Fruit fly (Drosophila melanogaster) whole organism, prepupa: ENCODE data around the gene kibra.
A peak's percentile ranks its signal among the peaks of the same experiment; 100 is the strongest.

Experiments
- Blimp-1 ChIP-seq: fragments of 200-800 bp; sonication (Bioruptor generic); optimal IDR thresholded peaks from 3 replicates; lab custom pipeline; 2017; ENCODE audit warnings: missing biosample characterization, missing genetic modification characterization, mild to moderate bottlenecking, moderate library complexity, missing genetic modification reagents
- CG11294 ChIP-seq: fragments of 200-800 bp; sonication (Bioruptor generic); IDR thresholded peaks from 2 replicates; pipeline ENCODE4 v1.3.6; 2022; ENCODE audit warnings: missing biosample characterization, missing genetic modification characterization
- CG15336 ChIP-seq: fragments of 200-800 bp; sonication (Bioruptor generic); IDR thresholded peaks from 2 replicates; pipeline ENCODE4 v1.3.6; 2022; ENCODE audit warnings: missing biosample characterization, missing genetic modification characterization
- CG16779 ChIP-seq: fragments of 200-800 bp; sonication (Bioruptor generic); optimal IDR thresholded peaks from 3 replicates; lab custom pipeline; 2017; ENCODE audit warnings: missing biosample characterization, mild to moderate bottlenecking, missing genetic modification characterization
- CG3032 ChIP-seq: fragments of 200-800 bp; optimal IDR thresholded peaks from 2 replicates; lab custom pipeline; 2019; ENCODE audit warnings: missing biosample characterization, mild to moderate bottlenecking, missing genetic modification characterization, moderate library complexity
- CG34406 ChIP-seq: fragments of 200-800 bp; sonication (Bioruptor generic); optimal IDR thresholded peaks from 3 replicates; lab custom pipeline; 2016; ENCODE audit warnings: missing biosample characterization, missing genetic modification characterization
- CG3919 ChIP-seq: fragments of 200-800 bp; sonication (Bioruptor generic); optimal IDR thresholded peaks from 3 replicates; lab custom pipeline; 2016; ENCODE audit warnings: missing biosample characterization, missing genetic modification characterization
- CG6163 ChIP-seq: fragments of 200-800 bp; sonication (Bioruptor generic); IDR thresholded peaks from 3 replicates; pipeline ENCODE4 v1.3.6; 2022; ENCODE audit warnings: missing biosample characterization, missing genetic modification characterization
- CG6276 ChIP-seq: fragments of 200-800 bp; sonication (Bioruptor generic); optimal IDR thresholded peaks from 2 replicates; lab custom pipeline; 2017; ENCODE audit warnings: missing biosample characterization, mild to moderate bottlenecking, missing genetic modification characterization
- CG6808 ChIP-seq: fragments of 200-800 bp; sonication (Bioruptor generic); optimal IDR thresholded peaks from 3 replicates; lab custom pipeline; 2017; ENCODE audit warnings: missing biosample characterization, missing genetic modification characterization, mild to moderate bottlenecking, moderate library complexity, missing genetic modification reagents
- CG7368 ChIP-seq: fragments of 200-800 bp; sonication (Bioruptor generic); optimal IDR thresholded peaks from 3 replicates; lab custom pipeline; 2016; ENCODE audit warnings: missing biosample characterization, missing genetic modification characterization
- CG9139 ChIP-seq: fragments of 200-800 bp; sonication (Bioruptor generic); optimal IDR thresholded peaks from 3 replicates; lab custom pipeline; 2017; ENCODE audit warnings: missing biosample characterization, mild to moderate bottlenecking, missing genetic modification characterization
- Eip93F ChIP-seq: fragments of 200-800 bp; sonication (Bioruptor generic); optimal IDR thresholded peaks from 2 replicates; lab custom pipeline; 2016; ENCODE audit warnings: missing biosample characterization, mild to moderate bottlenecking, missing genetic modification characterization
- Ets96B ChIP-seq: fragments of 200-800 bp; optimal IDR thresholded peaks from 2 replicates; lab custom pipeline; 2019; ENCODE audit warnings: missing biosample characterization, mild to moderate bottlenecking, missing genetic modification characterization, moderate library complexity
- Hr39 ChIP-seq: fragments of 200-800 bp; sonication (Bioruptor generic); optimal IDR thresholded peaks from 2 replicates; lab custom pipeline; 2016; ENCODE audit warnings: missing biosample characterization, missing genetic modification characterization
- Lpt ChIP-seq: fragments of 200-800 bp; sonication (Bioruptor generic); optimal IDR thresholded peaks from 3 replicates; lab custom pipeline; 2016; ENCODE audit warnings: missing biosample characterization, missing genetic modification characterization
- Met ChIP-seq: fragments of 200-800 bp; sonication (Bioruptor generic); optimal IDR thresholded peaks from 3 replicates; lab custom pipeline; 2016; ENCODE audit warnings: missing biosample characterization, missing genetic modification characterization
- OdsH ChIP-seq: fragments of 200-800 bp; sonication (Bioruptor generic); optimal IDR thresholded peaks from 3 replicates; lab custom pipeline; 2016; ENCODE audit warnings: missing biosample characterization, missing genetic modification characterization
- Sox14 ChIP-seq: fragments of 200-800 bp; sonication (Bioruptor generic); optimal IDR thresholded peaks from 3 replicates; lab custom pipeline; 2016; ENCODE audit warnings: missing biosample characterization, missing genetic modification characterization
- achi ChIP-seq: fragments of 200-800 bp; sonication (Bioruptor generic); optimal IDR thresholded peaks from 3 replicates; lab custom pipeline; 2016; ENCODE audit warnings: missing biosample characterization, missing genetic modification characterization
- acj6 ChIP-seq: fragments of 200-800 bp; sonication (Bioruptor generic); optimal IDR thresholded peaks from 3 replicates; lab custom pipeline; 2016; ENCODE audit warnings: missing biosample characterization, missing genetic modification characterization
- dsx ChIP-seq: fragments of 200-800 bp; optimal IDR thresholded peaks from 3 replicates; lab custom pipeline; 2019; ENCODE audit warnings: missing biosample characterization, mild to moderate bottlenecking, missing genetic modification characterization, moderate library complexity; ENCODE audit not compliant: poor library complexity, severe bottlenecking
- eg ChIP-seq: fragments of 200-800 bp; sonication (Bioruptor generic); IDR thresholded peaks from 3 replicates; pipeline ENCODE4 v1.3.6; 2022; ENCODE audit warnings: missing biosample characterization, missing genetic modification characterization
- fd59A ChIP-seq: fragments of 200-800 bp; sonication (Bioruptor generic); optimal IDR thresholded peaks from 2 replicates; lab custom pipeline; 2017; ENCODE audit warnings: missing biosample characterization, mild to moderate bottlenecking, missing genetic modification characterization, missing genetic modification reagents
- fd85E ChIP-seq: fragments of 200-800 bp; sonication (Bioruptor generic); optimal IDR thresholded peaks from 3 replicates; lab custom pipeline; 2016; ENCODE audit warnings: missing biosample characterization, missing genetic modification characterization
- fkh ChIP-seq: fragments of 200-800 bp; sonication (Bioruptor generic); optimal IDR thresholded peaks from 3 replicates; lab custom pipeline; 2017; ENCODE audit warnings: missing biosample characterization, mild to moderate bottlenecking, missing genetic modification characterization, moderate library complexity
- lz ChIP-seq: fragments of 200-800 bp; sonication (Bioruptor generic); optimal IDR thresholded peaks from 3 replicates; lab custom pipeline; 2016; ENCODE audit warnings: missing biosample characterization, missing genetic modification characterization
- pdm3 ChIP-seq: fragments of 200-800 bp; sonication (Bioruptor generic); optimal IDR thresholded peaks from 3 replicates; lab custom pipeline; 2016; ENCODE audit warnings: missing biosample characterization, missing genetic modification characterization
- salr ChIP-seq, 2 experiments: fragments of 200-800 bp; sonication (Bioruptor generic); optimal IDR thresholded peaks; 3 replicates each; lab custom pipeline; 2016 to 2018; ENCODE audit warnings: missing biosample characterization in 2 of 2, missing genetic modification characterization in 2 of 2, mild to moderate bottlenecking in 1 of 2
- ss ChIP-seq, 2 experiments: fragments of 200-800 bp; sonication (Bioruptor generic); optimal IDR thresholded peaks; 2 replicates in 1 of 2; 3 replicates in 1 of 2; lab custom pipeline; 2017 to 2018; ENCODE audit warnings: mild to moderate bottlenecking in 2 of 2, missing biosample characterization in 2 of 2, missing genetic modification characterization in 2 of 2, moderate library complexity in 1 of 2
- svp ChIP-seq: fragments of 200-800 bp; sonication (Bioruptor generic); peaks from one replicate; lab custom pipeline; 2016; ENCODE audit warnings: missing biosample characterization, missing genetic modification characterization
- vri ChIP-seq: fragments of 200-800 bp; sonication (Bioruptor generic); optimal IDR thresholded peaks from 3 replicates; lab custom pipeline; 2016; ENCODE audit warnings: missing biosample characterization, mild to moderate bottlenecking, missing genetic modification characterization

The kibra gene

DNA sequence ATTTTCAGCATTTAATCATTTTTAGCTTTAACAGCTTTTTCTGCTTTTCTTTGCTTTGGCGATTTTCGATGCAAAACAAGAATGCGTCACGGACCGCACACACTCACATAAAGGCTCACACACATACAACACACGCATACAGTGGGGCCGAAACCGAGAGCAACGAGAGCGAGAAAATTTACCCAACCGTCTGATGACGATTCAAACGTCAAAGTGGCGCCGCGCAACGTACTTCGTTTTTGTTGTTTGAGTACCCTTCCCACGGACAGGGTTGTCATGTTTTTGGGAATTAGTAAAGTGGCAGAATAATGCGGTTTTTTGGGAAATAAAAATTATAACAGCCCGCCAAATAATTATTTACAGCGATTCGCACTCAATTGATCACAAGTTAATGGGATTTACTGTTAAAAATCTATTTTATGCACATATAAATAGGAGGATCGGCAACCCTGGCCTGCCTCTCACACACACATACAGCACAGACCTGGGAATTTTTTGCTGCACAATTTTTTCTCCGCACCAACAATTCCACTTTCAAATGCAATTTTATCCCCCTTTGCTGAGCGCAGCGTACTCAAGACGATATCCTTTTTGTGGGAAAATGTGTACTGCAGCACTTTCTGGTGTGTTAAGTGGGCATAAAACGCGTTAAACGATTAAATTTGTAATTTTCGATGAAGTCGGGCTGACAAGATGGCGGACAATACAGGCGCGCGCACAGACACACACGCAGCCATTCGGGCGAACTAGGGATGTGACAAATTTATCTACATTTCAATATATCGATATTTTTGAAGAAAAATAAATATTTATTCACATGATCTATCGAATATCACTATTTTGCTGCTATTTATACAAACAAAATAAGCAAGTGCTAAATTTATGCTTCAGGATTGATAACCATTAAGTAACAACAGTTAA, 68.8 kb downstream of the kibra start (continued):
- TF ChIP-seq svp (GFP tag; lab: Kevin White, UChicago): peak; percentile 97
- peak; percentile 79 for TF ChIP-seq Lpt
- peak; percentile 95 for TF ChIP-seq eg (GFP tag; lab: Robert Waterston, UW)
- TF ChIP-seq Eip93F (GFP tag; lab: Kevin White, UChicago): peak; percentile 83
- TF ChIP-seq Hr39 (GFP tag; lab: Kevin White, UChicago): peak; percentile 94
- TF ChIP-seq CG7368 (GFP tag; lab: Kevin White, UChicago): peak; percentile 85
- TF ChIP-seq Sox14 (GFP tag; lab: Kevin White, UChicago): peak; percentile 95
- peak; percentile 93 for TF ChIP-seq CG6276 (GFP tag; lab: Kevin White, UChicago)
- peak; percentile 94 for TF ChIP-seq pdm3
- TF ChIP-seq Met (GFP tag; lab: Kevin White, UChicago): peak; percentile 95
- TF ChIP-seq acj6 (GFP tag; lab: Kevin White, UChicago): peak; percentile 93
- peak; percentile 91 for TF ChIP-seq Ets96B
- peak; percentile 92 for TF ChIP-seq OdsH (GFP tag; lab: Kevin White, UChicago)
- TF ChIP-seq CG6163 (GFP tag; lab: Robert Waterston, UW): peak; percentile 96
- peak; percentile 90 for TF ChIP-seq dsx (GFP tag; lab: Kevin White, UChicago)
- TF ChIP-seq fd85E (GFP tag; lab: Kevin White, UChicago): peak; percentile 87
- peak; percentile 95 for TF ChIP-seq vri (GFP tag; lab: Kevin White, UChicago)
- TF ChIP-seq CG15336 (GFP tag; lab: Robert Waterston, UW): peak; percentile 94
- TF ChIP-seq CG11294 (GFP tag; lab: Robert Waterston, UW): peak; percentile 82
- TF ChIP-seq salr (GFP tag; optimal IDR thresholded peaks at IDR 0.05; lab: Kevin White, UChicago): peak; percentile 79 to 91
- TF ChIP-seq CG3919 (GFP tag; lab: Kevin White, UChicago): peak; percentile 95
- TF ChIP-seq CG9139 (GFP tag; lab: Kevin White, UChicago): peak; percentile 82

DNA sequence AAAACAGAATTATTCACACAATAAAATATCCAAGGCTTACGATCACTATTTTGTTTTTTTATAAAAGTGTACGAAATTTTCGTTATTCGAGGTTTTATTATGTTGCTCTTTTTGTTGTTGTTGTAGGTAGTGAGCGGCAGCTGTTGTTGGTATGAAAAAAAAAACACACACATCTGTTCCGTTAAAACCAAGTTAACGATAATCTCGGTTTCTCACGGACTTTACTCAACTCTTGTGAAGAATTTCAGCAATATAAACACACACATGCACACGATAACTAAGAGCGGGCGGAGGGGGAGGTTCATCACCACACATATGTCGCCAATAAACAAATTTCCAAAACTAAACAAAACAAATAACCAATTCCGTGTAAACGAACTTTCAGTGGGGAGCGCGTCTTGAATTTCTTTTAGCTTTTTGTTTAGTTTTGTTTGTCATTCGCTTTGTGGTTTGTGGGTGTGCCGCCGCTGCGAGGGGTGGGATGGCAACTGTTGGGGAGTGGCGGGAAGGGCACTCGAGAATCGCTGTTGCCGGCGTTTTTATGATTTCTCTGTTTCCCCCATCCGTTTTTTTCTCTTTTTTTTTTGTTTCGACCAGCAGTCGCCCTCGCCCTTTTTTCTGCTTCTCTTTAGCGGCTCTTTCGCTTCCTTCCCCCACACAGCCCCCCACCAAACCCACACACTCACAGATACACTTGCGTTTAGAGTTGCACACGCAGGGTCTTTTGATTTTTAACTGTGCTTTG, 69.7 kb downstream of the kibra start:
- TF ChIP-seq CG34406 (GFP tag; lab: Kevin White, UChicago) (no peak), fd59A (GFP tag; lab: Kevin White, UChicago) (no peak), Blimp-1 (GFP tag; lab: Kevin White, UChicago) (no peak), OdsH (GFP tag; lab: Kevin White, UChicago) (no peak), CG3032 (no peak), Hr39 (GFP tag; lab: Kevin White, UChicago) (no peak), CG6163 (GFP tag; lab: Robert Waterston, UW) (peak; percentile 55), CG16779 (tag; lab: Kevin White, UChicago) (no peak), lz (GFP tag; lab: Kevin White, UChicago) (no peak), salr (GFP tag; optimal IDR thresholded peaks at IDR 0.05; lab: Kevin White, UChicago) (no peak), ss (GFP tag; optimal IDR thresholded peaks at IDR 0.05; lab: Kevin White, UChicago) (peak in 1 of 2 experiments; percentile 27), Met (GFP tag; lab: Kevin White, UChicago) (no peak), fkh (peak; percentile 81), eg (GFP tag; lab: Robert Waterston, UW) (0 out of 3 replicates have a peak, but pooled peaks have one; percentile 16), CG6808 (GFP tag; lab: Kevin White, UChicago) (peak; percentile 13), achi (GFP tag; lab: Kevin White, UChicago) (no peak)
